Fruit fly (Drosophila melanogaster) whole organism, embryonic: Measurements from ENCODE around the gene CG3598.

ENCODE experiments used
- Adf1 ChIP-seq: fragments of 200-800 bp; sonication (Bioruptor generic); IDR thresholded peaks from 2 replicates; pipeline ENCODE4 v1.3.6; 2022; ENCODE audit warnings: missing biosample characterization, missing genetic modification characterization
- BEAF-32 ChIP-seq: fragments of 200-800 bp; sonication (Bioruptor generic); optimal IDR thresholded peaks from 3 replicates; lab custom pipeline; 2017; ENCODE audit warnings: missing biosample characterization, missing genetic modification characterization, mild to moderate bottlenecking, moderate library complexity, missing genetic modification reagents
- Blimp-1 ChIP-seq: fragments of 200-800 bp; sonication (Bioruptor generic); optimal IDR thresholded peaks from 3 replicates; lab custom pipeline; 2018; ENCODE audit warnings: missing biosample characterization, missing genetic modification characterization, mild to moderate bottlenecking, moderate library complexity, missing genetic modification reagents
- Bteb2 ChIP-seq: fragments of 200-800 bp; sonication (Bioruptor generic); optimal IDR thresholded peaks from 2 replicates; lab custom pipeline; 2016; ENCODE audit warnings: missing biosample characterization, missing genetic modification characterization
- CG10462 ChIP-seq: fragments of 200-800 bp; sonication (Bioruptor generic); optimal IDR thresholded peaks from 2 replicates; lab custom pipeline; 2016; ENCODE audit warnings: missing biosample characterization, missing genetic modification characterization
- CG10543 ChIP-seq: fragments of 200-800 bp; sonication (Bioruptor generic); optimal IDR thresholded peaks from 3 replicates; lab custom pipeline; 2017; ENCODE audit warnings: missing biosample characterization, mild to moderate bottlenecking, missing genetic modification characterization, moderate library complexity
- CG10979 ChIP-seq: fragments of 200-800 bp; sonication (Bioruptor generic); optimal IDR thresholded peaks from 2 replicates; lab custom pipeline; 2018; ENCODE audit warnings: missing biosample characterization, mild to moderate bottlenecking, missing genetic modification characterization, moderate library complexity
- CG12155 ChIP-seq: fragments of 200-800 bp; sonication (Bioruptor generic); optimal IDR thresholded peaks from 3 replicates; lab custom pipeline; 2016; ENCODE audit warnings: missing biosample characterization, missing genetic modification characterization
- CG13424 ChIP-seq: fragments of 200-800 bp; sonication (Bioruptor generic); optimal IDR thresholded peaks from 2 replicates; lab custom pipeline; 2019; ENCODE audit warnings: missing biosample characterization, mild to moderate bottlenecking, missing genetic modification characterization, moderate library complexity
- CG14710 ChIP-seq: fragments of 200-800 bp; sonication (Bioruptor generic); optimal IDR thresholded peaks from 3 replicates; lab custom pipeline; 2019; ENCODE audit warnings: missing biosample characterization, mild to moderate bottlenecking, missing genetic modification characterization, moderate library complexity
- CG15073 ChIP-seq: fragments of 200-800 bp; sonication (Bioruptor generic); optimal IDR thresholded peaks from 2 replicates; lab custom pipeline; 2016; ENCODE audit warnings: missing biosample characterization, missing genetic modification characterization
- CG15601 ChIP-seq: fragments of 200-800 bp; sonication (Bioruptor generic); optimal IDR thresholded peaks from 3 replicates; lab custom pipeline; 2019; ENCODE audit warnings: missing biosample characterization, mild to moderate bottlenecking, missing genetic modification characterization, moderate library complexity
- CG15696 ChIP-seq: fragments of 200-800 bp; sonication (Bioruptor generic); optimal IDR thresholded peaks from 2 replicates; lab custom pipeline; 2019; ENCODE audit warnings: missing biosample characterization, mild to moderate bottlenecking, missing genetic modification characterization, moderate library complexity
- CG17359 ChIP-seq: fragments of 200-800 bp; sonication (Bioruptor generic); optimal IDR thresholded peaks from 3 replicates; lab custom pipeline; 2018; ENCODE audit warnings: missing biosample characterization, mild to moderate bottlenecking, missing genetic modification characterization, moderate library complexity
- CG17361 ChIP-seq: fragments of 200-800 bp; sonication (Bioruptor generic); IDR thresholded peaks from 3 replicates; pipeline ENCODE4 v1.3.6; 2022; ENCODE audit warnings: missing biosample characterization, missing genetic modification characterization
- CG18262 ChIP-seq: fragments of 200-800 bp; optimal IDR thresholded peaks from 3 replicates; lab custom pipeline; 2019; ENCODE audit warnings: missing biosample characterization, mild to moderate bottlenecking, missing genetic modification characterization, moderate library complexity
- CG2678 ChIP-seq: fragments of 200-800 bp; sonication (Bioruptor generic); optimal IDR thresholded peaks from 3 replicates; lab custom pipeline; 2019; ENCODE audit warnings: missing biosample characterization, mild to moderate bottlenecking, missing genetic modification characterization, moderate library complexity
- CG2712 ChIP-seq: fragments of 200-800 bp; optimal IDR thresholded peaks from 3 replicates; lab custom pipeline; 2019; ENCODE audit warnings: missing biosample characterization, mild to moderate bottlenecking, missing genetic modification characterization, moderate library complexity
- CG31365 ChIP-seq: fragments of 200-800 bp; sonication (Bioruptor generic); optimal IDR thresholded peaks from 2 replicates; lab custom pipeline; 2018; ENCODE audit warnings: missing biosample characterization, mild to moderate bottlenecking, missing genetic modification characterization
- CG31441 ChIP-seq: fragments of 200-800 bp; sonication (Bioruptor generic); IDR thresholded peaks from 2 replicates; pipeline ENCODE4 v1.3.6; 2022; ENCODE audit warnings: missing biosample characterization, missing genetic modification characterization
- CG32532 ChIP-seq: fragments of 200-800 bp; sonication (Bioruptor generic); IDR thresholded peaks from 2 replicates; pipeline ENCODE4 v1.3.6; 2022; ENCODE audit warnings: missing biosample characterization, missing genetic modification characterization
- CG6272 ChIP-seq: fragments of 200-800 bp; sonication (Bioruptor generic); IDR thresholded peaks from 2 replicates; pipeline ENCODE4 v1.3.6; 2022; ENCODE audit warnings: missing biosample characterization, missing genetic modification characterization
- CG6765 ChIP-seq: fragments of 200-800 bp; sonication (Bioruptor generic); optimal IDR thresholded peaks from 3 replicates; lab custom pipeline; 2017; ENCODE audit warnings: missing biosample characterization, mild to moderate bottlenecking, missing genetic modification characterization
- CG8478 ChIP-seq: fragments of >200 bp; optimal IDR thresholded peaks from 2 replicates; lab custom pipeline; 2018
- CG8765 ChIP-seq: fragments of 200-800 bp; sonication (Bioruptor generic); IDR thresholded peaks from 2 replicates; pipeline ENCODE4 v1.3.6; 2022; ENCODE audit warnings: missing biosample characterization, missing genetic modification characterization
- CG8944 ChIP-seq: fragments of 200-800 bp; sonication (Bioruptor generic); optimal IDR thresholded peaks from 3 replicates; lab custom pipeline; 2016; ENCODE audit warnings: missing biosample characterization, missing genetic modification characterization
- D19A ChIP-seq: fragments of 200-800 bp; optimal IDR thresholded peaks from 3 replicates; lab custom pipeline; 2019; ENCODE audit warnings: missing biosample characterization, mild to moderate bottlenecking, missing genetic modification characterization, moderate library complexity
- Fer3 ChIP-seq: fragments of 200-800 bp; sonication (Bioruptor generic); optimal IDR thresholded peaks from 2 replicates; lab custom pipeline; 2018; ENCODE audit warnings: missing biosample characterization, mild to moderate bottlenecking, missing genetic modification characterization, moderate library complexity
- Gug ChIP-seq: fragments of 200-800 bp; sonication (Bioruptor generic); IDR thresholded peaks from 4 replicates; pipeline ENCODE4 v1.3.6; 2022; ENCODE audit warnings: missing biosample characterization, missing genetic modification characterization
- Nf-YB ChIP-seq: fragments of 200-800 bp; sonication (Bioruptor generic); optimal IDR thresholded peaks from 3 replicates; lab custom pipeline; 2019; ENCODE audit warnings: missing biosample characterization, mild to moderate bottlenecking, missing genetic modification characterization, moderate library complexity
- Optix ChIP-seq: fragments of 200-800 bp; sonication (Bioruptor generic); IDR thresholded peaks from 3 replicates; pipeline ENCODE4 v1.3.6; 2022; ENCODE audit warnings: missing biosample characterization, missing genetic modification characterization
- Rfx ChIP-seq: fragments of 200-800 bp; sonication (Bioruptor generic); IDR thresholded peaks from 2 replicates; pipeline ENCODE4 v1.3.6; 2022; ENCODE audit warnings: missing biosample characterization, missing genetic modification characterization
- Ssrp ChIP-seq: fragments of 200-800 bp; sonication (Bioruptor generic); optimal IDR thresholded peaks from 2 replicates; lab custom pipeline; 2018; ENCODE audit warnings: missing biosample characterization, mild to moderate bottlenecking, missing genetic modification characterization, moderate library complexity
- bsh ChIP-seq, 2 experiments: fragments of 200-800 bp; sonication (Bioruptor generic); optimal IDR thresholded peaks; 2 replicates each; lab custom pipeline; 2017 to 2018; ENCODE audit warnings: mild to moderate bottlenecking in 2 of 2, missing biosample characterization in 2 of 2, missing genetic modification characterization in 2 of 2, moderate library complexity in 1 of 2
- dmrt11E ChIP-seq: fragments of 200-800 bp; sonication (Bioruptor generic); optimal IDR thresholded peaks from 3 replicates; lab custom pipeline; 2018; ENCODE audit warnings: missing biosample characterization, mild to moderate bottlenecking, missing genetic modification characterization, moderate library complexity
- gcm ChIP-seq: fragments of 200-800 bp; sonication (Bioruptor generic); optimal IDR thresholded peaks from 2 replicates; lab custom pipeline; 2019; ENCODE audit warnings: missing biosample characterization, mild to moderate bottlenecking, missing genetic modification characterization, moderate library complexity
- gem ChIP-seq: fragments of 200-800 bp; sonication (Bioruptor generic); optimal IDR thresholded peaks from 2 replicates; lab custom pipeline; 2019; ENCODE audit warnings: missing biosample characterization, mild to moderate bottlenecking, missing genetic modification characterization, moderate library complexity
- gfzf ChIP-seq: fragments of 200-800 bp; sonication (Bioruptor generic); optimal IDR thresholded peaks from 2 replicates; lab custom pipeline; 2016; ENCODE audit warnings: missing biosample characterization, mild to moderate bottlenecking, missing genetic modification characterization, moderate library complexity
- lola ChIP-seq, 3 experiments: fragments of >200 bp in 2 of 3; fragments of 200-800 bp in 1 of 3; sonication (Bioruptor generic) in 1 of 3; optimal IDR thresholded peaks; 2 replicates each; lab custom pipeline; 2017 to 2019; ENCODE audit warnings: missing biosample characterization in 3 of 3, missing genetic modification characterization in 3 of 3, mild to moderate bottlenecking in 1 of 3, moderate library complexity in 1 of 3
- nau ChIP-seq: fragments of 200-800 bp; sonication (Bioruptor generic); optimal IDR thresholded peaks from 3 replicates; lab custom pipeline; 2017; ENCODE audit warnings: missing biosample characterization, mild to moderate bottlenecking, missing genetic modification characterization, missing genetic modification reagents
- pho ChIP-seq: fragments of 200-800 bp; sonication (Bioruptor generic); optimal IDR thresholded peaks from 2 replicates; lab custom pipeline; 2016; ENCODE audit warnings: missing biosample characterization, missing genetic modification characterization
- phol ChIP-seq: fragments of 200-800 bp; sonication (Bioruptor generic); optimal IDR thresholded peaks from 3 replicates; lab custom pipeline; 2018; ENCODE audit warnings: missing biosample characterization, mild to moderate bottlenecking, missing genetic modification characterization, moderate library complexity
- scrt ChIP-seq: fragments of 200-800 bp; sonication (Bioruptor generic); optimal IDR thresholded peaks from 2 replicates; lab custom pipeline; 2018; ENCODE audit warnings: missing biosample characterization, mild to moderate bottlenecking, missing genetic modification characterization, moderate library complexity
- seq ChIP-seq: fragments of 200-800 bp; sonication (Bioruptor generic); IDR thresholded peaks from 2 replicates; pipeline ENCODE4 v1.3.6; 2022; ENCODE audit warnings: missing biosample characterization, missing genetic modification characterization
- sim ChIP-seq: fragments of 200-800 bp; sonication (Bioruptor generic); IDR thresholded peaks from 2 replicates; pipeline ENCODE4 v1.3.6; 2022; ENCODE audit warnings: missing biosample characterization, missing genetic modification characterization
- sqz ChIP-seq: fragments of 200-800 bp; sonication (Bioruptor generic); optimal IDR thresholded peaks from 3 replicates; lab custom pipeline; 2018; ENCODE audit warnings: missing biosample characterization, mild to moderate bottlenecking, missing genetic modification characterization
- trh ChIP-seq: fragments of 200-800 bp; sonication (Bioruptor generic); optimal IDR thresholded peaks from 2 replicates; lab custom pipeline; 2016; ENCODE audit warnings: missing biosample characterization, missing genetic modification characterization
- ttk ChIP-seq: fragments of 200-800 bp; sonication (Bioruptor generic); IDR thresholded peaks from 2 replicates; pipeline ENCODE4 v2.1.2; 2022; ENCODE audit warnings: missing biosample characterization, missing genetic modification characterization
- zen ChIP-seq: fragments of 200-800 bp; sonication (Bioruptor generic); optimal IDR thresholded peaks from 3 replicates; lab custom pipeline; 2018; ENCODE audit warnings: missing biosample characterization, mild to moderate bottlenecking, missing genetic modification characterization, moderate library complexity

Gene CG3598

dm6 chrX:2977857-2978473 lies 41.1 kb downstream of the CG3598 start (continued):
- TF ChIP-seq CG32532 (GFP tag; lab: Robert Waterston, UW) (no peak), scrt (GFP tag; lab: Kevin White, UChicago) (peak; percentile 6), sqz (no peak), CG6765 (GFP tag; lab: Kevin White, UChicago) (no peak), CG15696 (tag; lab: Kevin White, UChicago) (peak; percentile 43), CG15073 (GFP tag; lab: Kevin White, UChicago) (no peak), CG10543 (no peak), CG10462 (peak; percentile 34), BEAF-32 (GFP tag; lab: Kevin White, UChicago) (no peak), Fer3 (tag; lab: Kevin White, UChicago) (no peak), CG8765 (GFP tag; lab: Robert Waterston, UW) (no peak), CG31365 (no peak), Adf1 (GFP tag; lab: Robert Waterston, UW) (no peak), nau (GFP tag; lab: Kevin White, UChicago) (no peak), zen (tag; lab: Kevin White, UChicago) (peak; percentile 71), gfzf (GFP tag; lab: Kevin White, UChicago) (no peak), CG6272 (GFP tag; lab: Robert Waterston, UW) (no peak), gcm (GFP tag; lab: Kevin White, UChicago) (no peak), sim (GFP tag; lab: Robert Waterston, UW) (0 out of 2 replicates have a peak, but pooled peaks have one; percentile 14), CG8478 (lab: Kevin White, UChicago) (no peak), Bteb2 (GFP tag; lab: Kevin White, UChicago) (no peak), CG8944 (peak; percentile 20), CG15601 (peak; percentile 24), Ssrp (tag; lab: Kevin White, UChicago) (peak; percentile 15), D19A (tag; lab: Kevin White, UChicago) (peak; percentile 0), seq (no peak), CG12155 (no peak), Rfx (GFP tag; lab: Robert Waterston, UW) (no peak; the same call in 1 of the 2 replicates), pho (no peak)

- TF ChIP-seq CG17359 (tag; lab: Kevin White, UChicago) = no peak
- peak; percentile 2 for TF ChIP-seq CG2678 (tag; lab: Kevin White, UChicago)
- TF ChIP-seq Optix (GFP tag; lab: Robert Waterston, UW) = no peak
- TF ChIP-seq CG15601 = peak; percentile 18
- 0 out of 2 replicates have a peak, but pooled peaks have one; percentile 24 for TF ChIP-seq CG31441
- TF ChIP-seq phol = peak; percentile 35
- no peak for TF ChIP-seq ttk (GFP tag; lab: Robert Waterston, UW)
- TF ChIP-seq CG2712 (tag; lab: Kevin White, UChicago) = peak; percentile 29
- TF ChIP-seq CG13424 (tag; lab: Kevin White, UChicago) = peak; percentile 3
- TF ChIP-seq trh (GFP tag; lab: Kevin White, UChicago) = no peak
- TF ChIP-seq CG14710 (tag; lab: Kevin White, UChicago) = peak; percentile 5
- TF ChIP-seq Gug = no peak
- peak; percentile 24 for TF ChIP-seq Ssrp (tag; lab: Kevin White, UChicago)
- TF ChIP-seq gem (tag; lab: Kevin White, UChicago) = peak; percentile 41
- TF ChIP-seq Blimp-1 = peak; percentile 37
- TF ChIP-seq CG10979 (tag; lab: Kevin White, UChicago) = peak; percentile 49
- no peak for TF ChIP-seq Nf-YB (GFP tag; lab: Kevin White, UChicago)
- TF ChIP-seq sqz = peak; percentile 14
- peak; percentile 27 for TF ChIP-seq dmrt11E (tag; lab: Kevin White, UChicago)
- peak; percentile 55 for TF ChIP-seq CG18262 (tag; lab: Kevin White, UChicago)
- peak in 1 of 3 experiments; percentile 32 for TF ChIP-seq lola (GFP tag; optimal IDR thresholded peaks at IDR 0.05; lab: Kevin White, UChicago)
- peak in 1 of 2 experiments; percentile 49 for TF ChIP-seq bsh (GFP tag; optimal IDR thresholded peaks at IDR 0.05; lab: Kevin White, UChicago)
- TF ChIP-seq CG17361 (GFP tag; lab: Robert Waterston, UW) = peak; percentile 35; the same call in 1 of the 3 replicates
Measured at dm6 chrX:2980290-2980689, 43.5 kb downstream of the CG3598 start.
